Worm (Caenorhabditis elegans) whole organism, early embryonic: ENCODE data around the gene K01A12.2.

Experiments
- B0310.2 ChIP-seq: sonication (generic microtip); optimal IDR thresholded peaks from 2 replicates; lab custom pipeline; 2016; ENCODE audit warnings: mild to moderate bottlenecking, missing genetic modification characterization, missing compliant biosample characterization
- F13C5.2 ChIP-seq: sonication (generic microtip); optimal IDR thresholded peaks from 2 replicates; lab custom pipeline; 2017; ENCODE audit warnings: mild to moderate bottlenecking, missing genetic modification characterization, inconsistent platforms, missing compliant biosample characterization
- aly-1 ChIP-seq: sonication (generic microtip); optimal IDR thresholded peaks from 2 replicates; lab custom pipeline; 2016; ENCODE audit warnings: missing genetic modification characterization, missing compliant biosample characterization
- ama-1 ChIP-seq: fragments of 150-350 bp; optimal IDR thresholded peaks from 2 replicates; lab custom pipeline; 2014
- ceh-13 ChIP-seq: fragments of 200-800 bp; sonication (Bioruptor generic); optimal IDR thresholded peaks from 2 replicates; lab custom pipeline; 2018; ENCODE audit warnings: mild to moderate bottlenecking, missing genetic modification characterization, missing compliant biosample characterization
- ceh-36 ChIP-seq: sonication (generic microtip); optimal IDR thresholded peaks from 2 replicates; lab custom pipeline; 2016; ENCODE audit warnings: missing genetic modification characterization, inconsistent platforms, missing compliant biosample characterization
- ets-7 ChIP-seq: sonication (generic microtip); optimal IDR thresholded peaks from 2 replicates; lab custom pipeline; 2016; ENCODE audit warnings: missing genotype, missing genetic modification characterization, missing compliant biosample characterization
- flt-1 ChIP-seq: fragments of 200-800 bp; sonication (Bioruptor generic); IDR thresholded peaks from 2 replicates; pipeline ENCODE4 v1.3.6; 2022; ENCODE audit warnings: missing genetic modification characterization, missing compliant biosample characterization
- hmbx-1 ChIP-seq: sonication (generic microtip); optimal IDR thresholded peaks from 2 replicates; lab custom pipeline; 2016; ENCODE audit warnings: mild to moderate bottlenecking, missing genetic modification characterization, missing compliant biosample characterization
- hmg-4 ChIP-seq: fragments of 200-800 bp; sonication (Bioruptor generic); optimal IDR thresholded peaks from 2 replicates; lab custom pipeline; 2018; ENCODE audit warnings: mild to moderate bottlenecking, missing genetic modification characterization, missing compliant biosample characterization
- hnd-1 ChIP-seq: sonication (generic microtip); optimal IDR thresholded peaks from 2 replicates; lab custom pipeline; 2016; ENCODE audit warnings: missing genetic modification characterization, missing compliant biosample characterization
- pes-1 ChIP-seq: fragments of 200-800 bp; sonication (Bioruptor generic); IDR thresholded peaks from 2 replicates; pipeline ENCODE4 v1.3.6; 2022; ENCODE audit warnings: missing genetic modification reagents, missing genetic modification characterization, missing compliant biosample characterization
- scrt-1 ChIP-seq: fragments of 200-800 bp; sonication (Bioruptor generic); IDR thresholded peaks from 2 replicates; pipeline ENCODE4 v1.3.6; 2022; ENCODE audit warnings: missing genetic modification characterization, missing compliant biosample characterization
- sea-1 ChIP-seq: fragments of 200-800 bp; sonication (Bioruptor generic); conservative IDR thresholded peaks from 2 replicates; pipeline ENCODE4 v1.3.6; 2022; ENCODE audit warnings: missing genetic modification characterization, missing compliant biosample characterization
- tbx-11 ChIP-seq: fragments of 200-800 bp; sonication (Bioruptor generic); IDR thresholded peaks from 2 replicates; pipeline ENCODE4 v1.3.6; 2022; ENCODE audit warnings: missing genetic modification characterization, missing compliant biosample characterization
- tbx-37 ChIP-seq: fragments of 200-800 bp; sonication (Bioruptor generic); conservative IDR thresholded peaks from 2 replicates; pipeline ENCODE4 v1.3.6; 2022; ENCODE audit warnings: missing genetic modification reagents, missing genetic modification characterization, missing compliant biosample characterization
- tra-4 ChIP-seq: sonication (generic microtip); optimal IDR thresholded peaks from 2 replicates; lab custom pipeline; 2017; ENCODE audit warnings: missing genetic modification characterization, missing compliant biosample characterization

The K01A12.2 gene

ce11 chrX:8623840-8624591 lies 10.9 kb downstream of the K01A12.2 start:
- TF ChIP-seq ets-7 (tag; lab: Kevin White, UChicago) (no peak), hmbx-1 (tag; lab: Kevin White, UChicago) (no peak), ama-1 (lab: Kevin White, UChicago) (no peak), tbx-11 (GFP tag; lab: Robert Waterston, UW) (0 out of 2 replicates have a peak, but pooled peaks have one; percentile 5), pes-1 (GFP tag; lab: Robert Waterston, UW) (peak; percentile 52; the same call in 1 of the 2 replicates), scrt-1 (0 out of 2 replicates have a peak, but pooled peaks have one; percentile 50), aly-1 (tag; lab: Kevin White, UChicago) (no peak), tra-4 (tag; lab: Kevin White, UChicago) (no peak), F13C5.2 (tag; lab: Kevin White, UChicago) (no peak), hnd-1 (tag; lab: Kevin White, UChicago) (peak; percentile 36), tbx-37 (GFP tag; lab: Robert Waterston, UW) (no peak), sea-1 (GFP tag; lab: Robert Waterston, UW) (peak; percentile 42; the same call in 1 of the 2 replicates), flt-1 (GFP tag; lab: Robert Waterston, UW) (0 out of 2 replicates have a peak, but pooled peaks have one; percentile 10), ceh-36 (tag; lab: Kevin White, UChicago) (peak; percentile 40), ceh-13 (GFP tag; lab: Kevin White, UChicago) (no peak), hmg-4 (GFP tag; lab: Kevin White, UChicago) (no peak), B0310.2 (no peak)

DNA sequence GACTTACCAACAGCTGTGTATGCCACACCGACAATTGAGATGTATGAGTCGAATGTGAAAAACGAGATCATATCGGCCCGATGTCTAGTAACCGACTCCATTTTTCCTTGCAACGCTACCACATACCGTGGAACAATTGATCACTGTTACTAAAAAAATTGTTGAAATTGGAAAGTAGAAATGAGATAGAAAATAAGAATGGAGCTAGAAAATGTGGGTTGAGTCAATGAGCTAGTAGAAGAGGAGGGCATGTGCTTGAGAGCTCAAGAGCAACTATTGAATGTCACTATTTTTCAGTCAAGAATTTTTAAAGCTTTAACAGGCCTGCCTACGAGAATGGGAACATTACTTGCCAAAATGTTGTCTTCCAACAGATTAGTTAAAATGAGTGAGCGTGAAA lies 11.9 kb downstream of the K01A12.2 start, which contains the start of gene K01A12.3:
TSS of gene K01A12.3 (minus strand) at position 101 of the 400 bp plus-strand sequence.
- TF ChIP-seq hnd-1 (tag; lab: Kevin White, UChicago) (no peak), ceh-13 (GFP tag; lab: Kevin White, UChicago) (no peak), tbx-37 (GFP tag; lab: Robert Waterston, UW) (no peak), tbx-11 (GFP tag; lab: Robert Waterston, UW) (no peak), B0310.2 (no peak), pes-1 (GFP tag; lab: Robert Waterston, UW) (no peak), aly-1 (tag; lab: Kevin White, UChicago) (no peak), F13C5.2 (tag; lab: Kevin White, UChicago) (no peak), scrt-1 (no peak)

ce11 chrX:8638679-8639184 lies 25.6 kb downstream of the K01A12.2 start:
- no peak for TF ChIP-seq ceh-36 (tag; lab: Kevin White, UChicago)
- TF ChIP-seq scrt-1, result peak; percentile 85
- no peak for TF ChIP-seq tra-4 (tag; lab: Kevin White, UChicago)
- peak; percentile 69 for TF ChIP-seq hnd-1 (tag; lab: Kevin White, UChicago)
- no peak for TF ChIP-seq aly-1 (tag; lab: Kevin White, UChicago)
- TF ChIP-seq hmbx-1 (tag; lab: Kevin White, UChicago), result peak; percentile 34
- TF ChIP-seq flt-1 (GFP tag; lab: Robert Waterston, UW), result peak; percentile 84
- TF ChIP-seq tbx-11 (GFP tag; lab: Robert Waterston, UW), result peak; percentile 75; the same call in 1 of the 2 replicates
- peak; percentile 84 for TF ChIP-seq pes-1 (GFP tag; lab: Robert Waterston, UW)
- no peak for TF ChIP-seq ets-7 (tag; lab: Kevin White, UChicago)
- peak; percentile 70; the same call in 1 of the 2 replicates for TF ChIP-seq tbx-37 (GFP tag; lab: Robert Waterston, UW)
- no peak for TF ChIP-seq F13C5.2 (tag; lab: Kevin White, UChicago)
- TF ChIP-seq ama-1 (lab: Kevin White, UChicago), result no peak
- TF ChIP-seq hmg-4 (GFP tag; lab: Kevin White, UChicago), result no peak
- no peak for TF ChIP-seq ceh-13 (GFP tag; lab: Kevin White, UChicago)
- peak; percentile 78; the same call in 1 of the 2 replicates for TF ChIP-seq sea-1 (GFP tag; lab: Robert Waterston, UW)
- TF ChIP-seq B0310.2, result peak; percentile 50

DNA sequence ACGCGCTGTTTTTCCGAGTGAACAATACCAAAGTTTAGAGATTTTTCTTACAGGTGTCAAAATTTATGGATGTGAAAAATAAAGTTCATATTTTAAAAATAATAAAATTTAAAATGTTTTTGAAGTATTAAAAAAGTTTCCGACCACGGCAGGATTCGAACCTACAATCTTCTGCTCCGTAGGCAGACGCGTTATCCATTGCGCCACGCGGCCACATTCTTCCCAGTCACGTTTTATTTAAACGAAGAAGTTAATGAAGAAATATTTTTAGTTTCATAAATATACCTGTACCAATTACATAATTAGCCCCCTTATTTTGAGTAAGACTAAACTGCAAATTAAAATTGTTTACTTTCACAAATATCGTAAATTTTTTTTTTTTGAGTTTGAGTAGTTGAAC lies 27.5 kb downstream of the K01A12.2 start:
- TF ChIP-seq hmbx-1 (tag; lab: Kevin White, UChicago) (no peak), tbx-37 (GFP tag; lab: Robert Waterston, UW) (no peak), B0310.2 (no peak), ama-1 (lab: Kevin White, UChicago) (no peak), ets-7 (tag; lab: Kevin White, UChicago) (no peak), pes-1 (GFP tag; lab: Robert Waterston, UW) (peak; percentile 47; the same call in 1 of the 2 replicates), tbx-11 (GFP tag; lab: Robert Waterston, UW) (peak; percentile 62; the same call in 1 of the 2 replicates), tra-4 (tag; lab: Kevin White, UChicago) (no peak), flt-1 (GFP tag; lab: Robert Waterston, UW) (0 out of 2 replicates have a peak, but pooled peaks have one; percentile 47), ceh-13 (GFP tag; lab: Kevin White, UChicago) (no peak)

DNA sequence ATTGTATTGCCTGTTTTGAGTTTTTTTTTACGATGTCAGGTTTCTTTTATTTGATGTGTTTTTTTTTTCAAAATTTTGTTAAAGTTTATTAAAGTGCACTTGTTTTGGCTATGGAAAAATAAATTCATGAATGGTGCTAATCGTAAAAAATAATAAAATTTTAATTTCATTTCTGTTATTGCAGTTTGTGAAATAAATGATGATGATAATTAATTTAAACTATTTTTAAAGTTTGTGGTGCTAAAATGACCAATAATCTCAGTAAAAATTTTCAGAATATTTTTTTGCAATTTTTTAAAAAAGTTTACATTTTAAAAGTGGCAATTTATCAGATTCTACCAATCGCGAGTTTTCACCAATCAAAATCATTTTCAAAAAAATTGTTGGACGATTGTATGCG lies 30.7 kb downstream of the K01A12.2 start, which contains the start of gene stg-2:
TSS of gene stg-2 (minus strand) at position 101 of the 400 bp plus-strand sequence.
- TF ChIP-seq pes-1 (GFP tag; lab: Robert Waterston, UW), result no peak
- TF ChIP-seq tbx-11 (GFP tag; lab: Robert Waterston, UW), result no peak
- no peak for TF ChIP-seq scrt-1
- no peak for TF ChIP-seq sea-1 (GFP tag; lab: Robert Waterston, UW)
- no peak for TF ChIP-seq hmg-4 (GFP tag; lab: Kevin White, UChicago)
- TF ChIP-seq F13C5.2 (tag; lab: Kevin White, UChicago), result no peak
- no peak for TF ChIP-seq ama-1 (lab: Kevin White, UChicago)
- no peak for TF ChIP-seq aly-1 (tag; lab: Kevin White, UChicago)
- no peak for TF ChIP-seq ceh-36 (tag; lab: Kevin White, UChicago)
- no peak for TF ChIP-seq B0310.2
- no peak for TF ChIP-seq hmbx-1 (tag; lab: Kevin White, UChicago)
- TF ChIP-seq tra-4 (tag; lab: Kevin White, UChicago), result no peak
- TF ChIP-seq ets-7 (tag; lab: Kevin White, UChicago), result no peak

DNA sequence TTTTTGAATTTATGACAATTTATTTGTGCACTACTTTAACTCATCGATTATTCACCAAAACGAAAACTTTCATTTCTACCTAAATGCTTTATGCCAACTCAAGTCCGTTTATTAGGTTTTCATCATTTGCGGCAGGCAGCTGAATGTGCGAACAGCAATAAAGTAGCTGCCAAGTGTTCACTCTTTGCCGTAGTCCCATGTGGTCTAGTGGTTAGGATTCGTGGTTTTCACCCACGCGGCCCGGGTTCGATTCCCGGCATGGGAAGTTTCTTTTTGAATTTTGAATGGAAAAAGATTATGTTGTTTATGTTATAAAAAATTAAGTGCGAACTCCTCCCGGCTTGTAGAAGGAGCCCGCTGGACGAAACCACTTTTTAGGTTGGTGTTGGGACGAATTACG lies 33.1 kb downstream of the K01A12.2 start:
- peak; percentile 66 for TF ChIP-seq tra-4 (tag; lab: Kevin White, UChicago)
- peak; percentile 70 for TF ChIP-seq hnd-1 (tag; lab: Kevin White, UChicago)
- TF ChIP-seq F13C5.2 (tag; lab: Kevin White, UChicago), result peak; percentile 81
- peak; percentile 93 for TF ChIP-seq sea-1 (GFP tag; lab: Robert Waterston, UW)
- TF ChIP-seq ets-7 (tag; lab: Kevin White, UChicago), result peak; percentile 39
- peak; percentile 91 for TF ChIP-seq flt-1 (GFP tag; lab: Robert Waterston, UW)
- TF ChIP-seq hmbx-1 (tag; lab: Kevin White, UChicago), result peak; percentile 43
- TF ChIP-seq hmg-4 (GFP tag; lab: Kevin White, UChicago), result peak; percentile 89
- peak; percentile 89 for TF ChIP-seq aly-1 (tag; lab: Kevin White, UChicago)
- peak; percentile 71 for TF ChIP-seq B0310.2
- TF ChIP-seq ceh-36 (tag; lab: Kevin White, UChicago), result peak; percentile 85
- peak; percentile 92 for TF ChIP-seq pes-1 (GFP tag; lab: Robert Waterston, UW)
- TF ChIP-seq scrt-1, result peak; percentile 89
- TF ChIP-seq tbx-37 (GFP tag; lab: Robert Waterston, UW), result peak; percentile 80
- TF ChIP-seq tbx-11 (GFP tag; lab: Robert Waterston, UW), result peak; percentile 89
- no peak for TF ChIP-seq ama-1 (lab: Kevin White, UChicago)
- TF ChIP-seq ceh-13 (GFP tag; lab: Kevin White, UChicago), result peak; percentile 76
